Fruit fly (Drosophila melanogaster) whole organism, embryonic: ENCODE data around the gene CG9132.

Experiments
- Atf3 ChIP-seq: fragments of 200-800 bp; sonication (Bioruptor generic); optimal IDR thresholded peaks from 3 replicates; lab custom pipeline; 2016; ENCODE audit warnings: missing biosample characterization, missing genetic modification characterization
- Atf6 ChIP-seq: fragments of 200-800 bp; sonication (Bioruptor generic); IDR thresholded peaks from 2 replicates; pipeline ENCODE4 v1.3.6; 2022; ENCODE audit warnings: missing biosample characterization, missing genetic modification characterization
- CG10543 ChIP-seq: fragments of 200-800 bp; sonication (Bioruptor generic); optimal IDR thresholded peaks from 3 replicates; lab custom pipeline; 2017; ENCODE audit warnings: missing biosample characterization, mild to moderate bottlenecking, missing genetic modification characterization, moderate library complexity
- CG12071 ChIP-seq: fragments of 200-800 bp; sonication (Bioruptor generic); optimal IDR thresholded peaks from 3 replicates; lab custom pipeline; 2018; ENCODE audit warnings: missing biosample characterization, mild to moderate bottlenecking, missing genetic modification characterization
- CG12659 ChIP-seq: fragments of 200-800 bp; sonication (Bioruptor generic); optimal IDR thresholded peaks from 3 replicates; lab custom pipeline; 2017; ENCODE audit warnings: mild to moderate bottlenecking, missing biosample characterization, missing genetic modification reagents, missing genetic modification characterization
- CG14050 ChIP-seq: fragments of 200-800 bp; sonication (Bioruptor generic); IDR thresholded peaks from 3 replicates; pipeline ENCODE4 v1.3.6; 2022; ENCODE audit warnings: missing biosample characterization, missing genetic modification characterization
- CG15601 ChIP-seq: fragments of 200-800 bp; sonication (Bioruptor generic); optimal IDR thresholded peaks from 3 replicates; lab custom pipeline; 2019; ENCODE audit warnings: missing biosample characterization, mild to moderate bottlenecking, missing genetic modification characterization, moderate library complexity
- CG16813 ChIP-seq: fragments of 200-800 bp; sonication (Bioruptor generic); IDR thresholded peaks from 3 replicates; pipeline ENCODE4 v1.3.6; 2022; ENCODE audit warnings: missing biosample characterization, missing genetic modification characterization; ENCODE audit not compliant: partially characterized antibody
- CG16863 ChIP-seq: fragments of 200-800 bp; sonication (Bioruptor generic); optimal IDR thresholded peaks from 3 replicates; lab custom pipeline; 2016; ENCODE audit warnings: missing biosample characterization, missing genetic modification characterization
- CG2199 ChIP-seq: fragments of 200-800 bp; sonication (Bioruptor generic); IDR thresholded peaks from 3 replicates; pipeline ENCODE4 v1.3.6; 2022; ENCODE audit warnings: missing biosample characterization, missing genetic modification characterization
- CG3065 ChIP-seq: fragments of 200-800 bp; sonication (Bioruptor generic); optimal IDR thresholded peaks from 2 replicates; lab custom pipeline; 2016; ENCODE audit warnings: missing biosample characterization, missing genetic modification characterization
- CG34224 ChIP-seq: fragments of 200-800 bp; sonication (Bioruptor generic); IDR thresholded peaks from 3 replicates; pipeline ENCODE4 v1.3.6; 2022; ENCODE audit warnings: missing biosample characterization, missing genetic modification characterization; ENCODE audit not compliant: partially characterized antibody
- CG43689 ChIP-seq: fragments of 200-800 bp; sonication (Bioruptor generic); IDR thresholded peaks from 2 replicates; pipeline ENCODE4 v1.3.6; 2022; ENCODE audit warnings: missing biosample characterization, missing genetic modification characterization
- CG4617 ChIP-seq: fragments of 200-800 bp; sonication (Bioruptor generic); optimal IDR thresholded peaks from 3 replicates; lab custom pipeline; 2016; ENCODE audit warnings: missing biosample characterization, missing genetic modification characterization, borderline replicate concordance
- CG8290 ChIP-seq, 3 experiments: fragments of 200-800 bp; sonication (Bioruptor generic); optimal IDR thresholded peaks; 2 replicates each; lab custom pipeline; 2016 to 2019; ENCODE audit warnings: missing biosample characterization in 3 of 3, missing genetic modification characterization in 3 of 3, mild to moderate bottlenecking in 2 of 3, moderate library complexity in 1 of 3
- CG8388 ChIP-seq: fragments of 200-800 bp; sonication (Bioruptor generic); optimal IDR thresholded peaks from 2 replicates; lab custom pipeline; 2019; ENCODE audit warnings: missing biosample characterization, mild to moderate bottlenecking, missing genetic modification characterization, moderate library complexity
- CG8924 ChIP-seq: fragments of 200-800 bp; optimal IDR thresholded peaks from 3 replicates; lab custom pipeline; 2019; ENCODE audit warnings: missing biosample characterization, mild to moderate bottlenecking, missing genetic modification characterization, moderate library complexity
- CoRest ChIP-seq: fragments of 200-800 bp; sonication (Bioruptor generic); optimal IDR thresholded peaks from 3 replicates; lab custom pipeline; 2018; ENCODE audit warnings: missing biosample characterization, mild to moderate bottlenecking, missing genetic modification characterization, moderate library complexity
- Deaf1 ChIP-seq: fragments of 200-800 bp; optimal IDR thresholded peaks from 3 replicates; lab custom pipeline; 2019; ENCODE audit warnings: missing biosample characterization, mild to moderate bottlenecking, missing genetic modification characterization, moderate library complexity
- Dll ChIP-seq: fragments of 200-800 bp; sonication (Bioruptor generic); IDR thresholded peaks from 4 replicates; pipeline ENCODE4 v1.3.6; 2022; ENCODE audit warnings: missing biosample characterization, missing genetic modification characterization; ENCODE audit not compliant: partially characterized antibody
- HmgZ ChIP-seq: fragments of 200-800 bp; sonication (Bioruptor generic); optimal IDR thresholded peaks from 2 replicates; lab custom pipeline; 2018; ENCODE audit warnings: missing biosample characterization, mild to moderate bottlenecking, missing genetic modification characterization
- Hmr ChIP-seq: fragments of 200-800 bp; sonication (Bioruptor generic); optimal IDR thresholded peaks from 3 replicates; lab custom pipeline; 2017; ENCODE audit warnings: mild to moderate bottlenecking, missing biosample characterization, missing genetic modification reagents, missing genetic modification characterization
- Hr78 ChIP-seq, 2 experiments: fragments of 200-800 bp in 1 of 2; fragments of >200 bp in 1 of 2; sonication (Bioruptor generic) in 1 of 2; optimal IDR thresholded peaks; 2 replicates each; lab custom pipeline; 2017 to 2019; ENCODE audit warnings: missing biosample characterization in 2 of 2, missing genetic modification characterization in 2 of 2, mild to moderate bottlenecking in 1 of 2, moderate library complexity in 1 of 2
- Jarid2 ChIP-seq: fragments of 200-800 bp; sonication (Bioruptor generic); optimal IDR thresholded peaks from 3 replicates; lab custom pipeline; 2017; ENCODE audit warnings: mild to moderate bottlenecking, missing biosample characterization, missing genetic modification reagents, missing genetic modification characterization
- Mes4 ChIP-seq: fragments of 200-800 bp; sonication (Bioruptor generic); optimal IDR thresholded peaks from 2 replicates; lab custom pipeline; 2016; ENCODE audit warnings: missing biosample characterization, missing genetic modification characterization
- NK7.1 ChIP-seq: fragments of 200-800 bp; sonication (Bioruptor generic); optimal IDR thresholded peaks from 3 replicates; lab custom pipeline; 2016; ENCODE audit warnings: missing biosample characterization, missing genetic modification characterization
- Sry-β ChIP-seq: fragments of 200-800 bp; sonication (Bioruptor generic); optimal IDR thresholded peaks from 2 replicates; lab custom pipeline; 2018; ENCODE audit warnings: missing biosample characterization, mild to moderate bottlenecking, missing genetic modification characterization, moderate library complexity
- ase ChIP-seq: fragments of 200-800 bp; sonication (Bioruptor generic); IDR thresholded peaks from 3 replicates; pipeline ENCODE4 v1.3.6; 2022; ENCODE audit warnings: missing biosample characterization, missing genetic modification characterization
- bab2 ChIP-seq: fragments of 200-800 bp; sonication (Bioruptor generic); optimal IDR thresholded peaks from 2 replicates; lab custom pipeline; 2016; ENCODE audit warnings: missing biosample characterization, missing genetic modification characterization
- cg ChIP-seq: fragments of 200-800 bp; sonication (Bioruptor generic); optimal IDR thresholded peaks from 3 replicates; lab custom pipeline; 2019; ENCODE audit warnings: missing biosample characterization, mild to moderate bottlenecking, missing genetic modification characterization, moderate library complexity
- crol ChIP-seq: fragments of 200-800 bp; sonication (Bioruptor generic); IDR thresholded peaks from 2 replicates; pipeline ENCODE4 v1.3.6; 2022; ENCODE audit warnings: missing biosample characterization, missing genetic modification characterization
- dmrt11E ChIP-seq: fragments of 200-800 bp; sonication (Bioruptor generic); optimal IDR thresholded peaks from 3 replicates; lab custom pipeline; 2018; ENCODE audit warnings: missing biosample characterization, mild to moderate bottlenecking, missing genetic modification characterization, moderate library complexity
- esg ChIP-seq: fragments of 200-800 bp; sonication (Bioruptor generic); conservative IDR thresholded peaks from 2 replicates; pipeline ENCODE4 v1.3.6; 2022; ENCODE audit warnings: missing biosample characterization, missing genetic modification characterization
- kni ChIP-seq: fragments of 200-800 bp; sonication (Bioruptor generic); optimal IDR thresholded peaks from 3 replicates; lab custom pipeline; 2017; ENCODE audit warnings: mild to moderate bottlenecking, missing biosample characterization, missing genetic modification reagents, missing genetic modification characterization
- lola ChIP-seq, 3 experiments: fragments of >200 bp in 2 of 3; fragments of 200-800 bp in 1 of 3; sonication (Bioruptor generic) in 1 of 3; optimal IDR thresholded peaks; 2 replicates each; lab custom pipeline; 2017 to 2019; ENCODE audit warnings: missing biosample characterization in 3 of 3, missing genetic modification characterization in 3 of 3, mild to moderate bottlenecking in 1 of 3, moderate library complexity in 1 of 3
- otp ChIP-seq: fragments of 200-800 bp; sonication (Bioruptor generic); IDR thresholded peaks from 3 replicates; pipeline ENCODE4, ENCODE4 v1.3.6; 2022; ENCODE audit warnings: missing biosample characterization, missing genetic modification characterization
- pros ChIP-seq: fragments of 200-800 bp; sonication (Bioruptor generic); optimal IDR thresholded peaks from 3 replicates; lab custom pipeline; 2019; ENCODE audit warnings: missing biosample characterization, mild to moderate bottlenecking, missing genetic modification characterization, moderate library complexity
- sens ChIP-seq: fragments of 200-800 bp; sonication (Bioruptor generic); peaks from one replicate; lab custom pipeline; 2016; ENCODE audit warnings: missing biosample characterization, missing genetic modification characterization
- stc ChIP-seq: fragments of 200-800 bp; sonication (Bioruptor generic); IDR thresholded peaks from 2 replicates; pipeline ENCODE4 v1.3.6; 2022; ENCODE audit warnings: missing biosample characterization, missing genetic modification characterization
- twi ChIP-seq: fragments of 200-800 bp; optimal IDR thresholded peaks from 2 replicates; lab custom pipeline; 2019; ENCODE audit warnings: missing biosample characterization, mild to moderate bottlenecking, missing genetic modification characterization, moderate library complexity
- yki ChIP-seq: fragments of >200 bp; optimal IDR thresholded peaks from 3 replicates; lab custom pipeline; 2018

The CG9132 gene

DNA sequence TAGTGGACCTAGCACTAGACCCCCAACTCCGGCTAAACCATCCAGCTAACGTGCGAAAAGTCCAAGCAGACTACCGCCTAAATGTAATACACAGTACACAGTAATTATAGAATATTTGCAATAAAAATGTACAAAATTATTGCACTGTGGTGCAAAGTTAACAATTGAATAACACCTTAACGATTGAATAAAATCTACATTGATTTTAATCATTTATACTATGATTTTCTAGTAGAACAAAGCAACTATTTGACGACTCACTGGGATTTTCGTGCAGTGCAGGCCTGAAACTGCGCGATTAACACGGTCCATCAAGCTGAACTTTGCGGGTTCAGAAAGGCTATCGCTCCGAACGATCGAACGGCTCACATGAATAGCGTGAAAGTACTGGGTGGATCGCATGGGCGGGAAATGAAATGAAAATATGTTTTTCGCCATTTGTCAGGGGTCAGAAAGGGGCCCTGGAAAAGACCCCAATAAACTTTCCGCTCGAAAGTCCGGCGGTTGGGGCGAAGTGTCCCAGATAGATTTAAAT, 22.3 kb downstream of the CG9132 start (continued):
- peak in 1 of 2 experiments; percentile 70 for TF ChIP-seq Hr78 (GFP tag; optimal IDR thresholded peaks at IDR 0.05; lab: Kevin White, UChicago)
- no peak for TF ChIP-seq esg (GFP tag; lab: Robert Waterston, UW)

DNA sequence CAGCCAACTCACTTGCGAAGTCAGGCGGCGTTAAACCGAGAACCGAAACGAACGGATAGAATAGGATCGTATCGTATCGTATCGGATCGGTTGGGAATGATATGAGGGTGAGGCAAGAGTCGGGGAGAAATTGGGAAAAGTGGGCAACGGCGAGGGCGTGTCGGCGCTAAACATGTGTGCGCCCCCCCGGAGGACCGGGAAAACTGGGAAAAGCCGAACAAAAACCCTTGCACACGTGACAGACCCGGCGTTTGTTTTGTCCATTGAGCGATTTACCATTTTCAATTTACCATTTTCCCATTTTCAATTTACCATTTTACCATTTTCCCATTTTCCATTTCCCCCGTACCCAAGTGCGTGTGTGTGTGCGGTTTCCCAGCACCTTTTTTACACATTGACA, 25.4 kb downstream of the CG9132 start:
- TF ChIP-seq Atf3 (GFP tag; lab: Kevin White, UChicago) (no peak), otp (no peak), twi (tag; lab: Kevin White, UChicago) (peak; percentile 94), crol (GFP tag; lab: Robert Waterston, UW) (0 out of 2 replicates have a peak, but pooled peaks have one; percentile 33), CG10543 (GFP tag; lab: Kevin White, UChicago) (no peak), CG14050 (GFP tag; lab: Robert Waterston, UW) (no peak), Dll (0 out of 4 replicates have a peak, but pooled peaks have one; percentile 12), CG15601 (tag; lab: Kevin White, UChicago) (peak; percentile 23), Deaf1 (tag; lab: Kevin White, UChicago) (peak; percentile 38), CG12071 (GFP tag; lab: Kevin White, UChicago) (no peak), pros (peak; percentile 16), kni (GFP tag; lab: Kevin White, UChicago) (peak; percentile 59)

DNA sequence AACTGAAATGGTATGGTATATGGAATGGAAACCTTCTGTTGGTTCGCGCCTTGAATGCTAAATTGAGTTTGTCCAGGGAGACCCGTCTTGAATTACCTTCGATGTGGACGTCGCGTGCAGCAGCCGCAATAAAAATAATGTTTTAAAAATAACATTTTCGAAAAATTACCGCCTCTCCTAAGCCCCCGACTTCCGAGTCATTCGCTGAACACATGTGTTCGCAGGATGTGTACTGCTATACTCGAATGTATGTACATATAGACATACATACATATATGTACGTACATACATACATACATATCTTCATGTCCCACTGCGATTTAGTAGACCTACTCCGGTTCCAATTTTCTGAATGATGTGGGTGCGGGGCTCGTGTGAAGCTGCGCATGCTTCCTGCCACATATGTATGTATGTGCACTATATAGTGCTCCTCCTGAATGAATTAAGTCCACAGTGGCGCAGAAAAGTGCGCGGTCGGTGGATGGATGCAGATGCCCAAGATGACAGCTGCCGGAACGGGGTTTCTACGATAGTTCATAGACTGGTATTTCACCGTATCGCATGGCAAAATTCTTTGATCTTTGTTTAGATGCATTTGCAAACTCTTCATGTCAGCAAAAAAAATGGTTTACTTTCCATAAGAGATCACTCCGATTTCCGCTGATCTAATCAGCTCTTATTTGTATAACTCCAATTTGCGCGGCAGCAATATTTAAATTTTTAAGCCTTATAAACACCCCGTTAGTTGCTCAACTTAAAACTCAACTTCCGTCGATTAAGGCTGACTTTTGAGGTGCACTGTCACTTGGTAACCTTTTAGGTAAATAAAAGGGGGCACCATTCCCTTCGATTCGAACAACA, 26.1 kb downstream of the CG9132 start:
- TF ChIP-seq CG8388 (GFP tag; lab: Kevin White, UChicago) (peak; percentile 97), CG43689 (GFP tag; lab: Robert Waterston, UW) (no peak), CG8290 (GFP tag; optimal IDR thresholded peaks at IDR 0.05; lab: Kevin White, UChicago) (no peak), CG8290 (tag; optimal IDR thresholded peaks at IDR 0.05; lab: Kevin White, UChicago) (no peak), dmrt11E (peak; percentile 14), Mes4 (GFP tag; lab: Kevin White, UChicago) (no peak), sens (GFP tag; lab: Kevin White, UChicago) (peak; percentile 67), stc (GFP tag; lab: Robert Waterston, UW) (no peak), NK7.1 (GFP tag; lab: Kevin White, UChicago) (no peak), lola (GFP tag; optimal IDR thresholded peaks at IDR 0.05; lab: Kevin White, UChicago) (peak in 1 of 3 experiments; percentile 1), CG34224 (GFP tag; lab: Robert Waterston, UW) (no peak), CG16863 (GFP tag; lab: Kevin White, UChicago) (no peak), Hmr (no peak), CG2199 (GFP tag; lab: Robert Waterston, UW) (peak; percentile 12; the same call in 1 of the 3 replicates), twi (tag; lab: Kevin White, UChicago) (peak; percentile 95), ase (GFP tag; lab: Robert Waterston, UW) (no peak), cg (peak; percentile 19)

DNA sequence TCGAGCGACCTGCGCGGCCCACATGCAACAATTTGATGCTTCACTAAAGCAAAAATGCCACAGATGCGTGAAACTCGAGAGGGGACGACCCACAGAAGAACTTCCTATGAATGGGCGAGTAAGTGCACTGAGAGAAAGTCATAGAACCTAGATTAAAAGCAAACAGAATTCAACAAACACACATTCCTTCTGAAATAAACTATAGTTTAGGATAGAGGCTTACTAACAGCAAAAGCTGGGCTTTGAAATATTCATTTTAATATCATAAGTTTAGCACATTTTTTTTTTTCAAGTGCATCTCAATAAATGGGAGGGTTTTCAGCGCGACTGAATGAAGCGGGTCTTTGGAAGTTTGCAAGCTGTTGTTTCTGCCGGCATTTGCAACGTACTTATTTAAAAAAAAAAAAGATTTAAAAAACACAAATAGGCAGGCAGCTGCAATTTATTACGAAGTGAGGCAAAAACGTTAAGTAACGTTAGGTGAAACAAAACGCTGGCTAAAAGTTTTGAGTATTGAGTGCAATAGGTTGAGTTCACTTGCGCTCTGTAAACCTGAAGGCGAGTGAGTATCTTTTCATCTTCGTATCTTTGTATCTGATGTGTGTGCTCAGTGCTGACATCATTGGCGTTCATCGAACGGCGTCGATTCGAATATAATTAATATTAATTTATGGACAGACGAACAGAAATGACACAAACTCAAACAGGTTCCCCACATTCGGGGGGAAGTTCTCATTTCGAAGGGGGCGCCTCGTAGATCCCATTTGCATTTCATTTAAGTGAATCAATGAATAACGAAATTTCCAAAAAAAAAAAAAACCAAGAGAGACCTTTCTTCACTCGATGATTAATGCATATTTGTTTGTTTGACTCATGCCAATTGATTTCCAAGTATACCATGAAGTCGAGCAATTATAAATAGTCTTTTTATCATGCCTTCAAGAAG, 27.4 kb downstream of the CG9132 start:
- TF ChIP-seq HmgZ (tag; lab: Kevin White, UChicago) (no peak), CoRest (tag; lab: Kevin White, UChicago) (no peak), Jarid2 (GFP tag; lab: Kevin White, UChicago) (peak; percentile 16), bab2 (GFP tag; lab: Kevin White, UChicago) (peak; percentile 71), stc (GFP tag; lab: Robert Waterston, UW) (peak; percentile 73), CG16813 (no peak), Atf6 (GFP tag; lab: Robert Waterston, UW) (no peak), Sry-β (GFP tag; lab: Kevin White, UChicago) (no peak), CG3065 (GFP tag; lab: Kevin White, UChicago) (no peak), CG12659 (no peak), CG4617 (GFP tag; lab: Kevin White, UChicago) (no peak), yki (lab: Kevin White, UChicago) (no peak), CG8924 (tag; lab: Kevin White, UChicago) (peak; percentile 41)
